Fruit fly (Drosophila melanogaster) whole organism, prepupa: ENCODE data around the gene Grip.
A peak's percentile ranks its signal among the peaks of the same experiment; 100 is the strongest.

Experiments
- CG11762 ChIP-seq: fragments of 200-800 bp; sonication (Bioruptor generic); optimal IDR thresholded peaks from 3 replicates; lab custom pipeline; 2016; ENCODE audit warnings: missing biosample characterization, missing genetic modification characterization; ENCODE audit not compliant: insufficient read depth
- CG16779 ChIP-seq: fragments of 200-800 bp; sonication (Bioruptor generic); optimal IDR thresholded peaks from 3 replicates; lab custom pipeline; 2017; ENCODE audit warnings: missing biosample characterization, mild to moderate bottlenecking, missing genetic modification characterization
- CG32006 ChIP-seq: fragments of 200-800 bp; sonication (Bioruptor generic); optimal IDR thresholded peaks from 3 replicates; lab custom pipeline; 2017; ENCODE audit warnings: missing biosample characterization, mild to moderate bottlenecking, missing genetic modification characterization
- CG6163 ChIP-seq: fragments of 200-800 bp; sonication (Bioruptor generic); IDR thresholded peaks from 3 replicates; pipeline ENCODE4 v1.3.6; 2022; ENCODE audit warnings: missing biosample characterization, missing genetic modification characterization
- CG6854 ChIP-seq: fragments of 200-800 bp; sonication (Bioruptor generic); optimal IDR thresholded peaks from 2 replicates; lab custom pipeline; 2017; ENCODE audit warnings: missing biosample characterization, mild to moderate bottlenecking, missing genetic modification characterization
- CG8319 ChIP-seq: fragments of 200-800 bp; sonication (Bioruptor generic); optimal IDR thresholded peaks from 3 replicates; lab custom pipeline; 2016; ENCODE audit warnings: missing biosample characterization, missing genetic modification characterization
- Eip93F ChIP-seq: fragments of 200-800 bp; sonication (Bioruptor generic); optimal IDR thresholded peaks from 2 replicates; lab custom pipeline; 2016; ENCODE audit warnings: missing biosample characterization, mild to moderate bottlenecking, missing genetic modification characterization
- Ets21C ChIP-seq: fragments of 200-800 bp; sonication (Bioruptor generic); optimal IDR thresholded peaks from 3 replicates; lab custom pipeline; 2016; ENCODE audit warnings: missing biosample characterization, missing genetic modification characterization
- OdsH ChIP-seq: fragments of 200-800 bp; sonication (Bioruptor generic); optimal IDR thresholded peaks from 3 replicates; lab custom pipeline; 2016; ENCODE audit warnings: missing biosample characterization, missing genetic modification characterization
- cyc ChIP-seq: fragments of 200-800 bp; sonication (Bioruptor generic); optimal IDR thresholded peaks from 3 replicates; lab custom pipeline; 2016; ENCODE audit warnings: missing biosample characterization, missing genetic modification characterization
- salr ChIP-seq, 2 experiments: fragments of 200-800 bp; sonication (Bioruptor generic); optimal IDR thresholded peaks; 3 replicates each; lab custom pipeline; 2016 to 2018; ENCODE audit warnings: missing biosample characterization in 2 of 2, missing genetic modification characterization in 2 of 2, mild to moderate bottlenecking in 1 of 2

DNA sequence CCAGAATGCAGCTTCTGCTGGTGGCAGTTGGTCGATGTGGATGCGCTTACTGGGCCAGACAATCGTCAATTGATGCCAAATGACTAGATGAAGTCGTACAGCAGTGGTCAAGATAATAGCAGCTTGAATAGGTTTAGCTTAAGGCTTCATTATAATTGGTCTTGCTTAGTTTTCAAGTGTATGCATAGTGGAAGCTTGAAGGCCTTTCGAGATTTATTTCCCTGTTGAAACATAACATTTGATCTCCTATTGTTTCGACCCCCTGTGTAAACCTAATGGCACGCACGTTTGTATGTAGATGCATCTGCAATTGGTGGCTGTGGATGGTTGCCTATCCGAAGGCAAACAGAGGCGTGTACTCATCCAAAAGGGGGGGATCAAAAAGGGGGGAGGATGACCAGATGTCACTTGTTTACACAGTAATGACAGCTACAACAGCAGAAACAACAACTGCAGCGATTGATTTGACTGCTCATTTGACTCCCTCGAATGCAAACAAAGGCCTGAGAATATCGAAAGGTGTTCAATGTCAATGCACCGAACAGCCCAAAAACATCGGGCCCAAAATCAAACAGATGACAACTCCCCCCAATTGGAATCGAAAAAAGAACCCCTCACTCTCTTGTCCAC lies 2.1 kb downstream of the Grip start:
- peak; percentile 56 for TF ChIP-seq OdsH (GFP tag; lab: Kevin White, UChicago)
- peak; percentile 91 for TF ChIP-seq CG6163 (GFP tag; lab: Robert Waterston, UW)
- TF ChIP-seq CG11762 (GFP tag; lab: Kevin White, UChicago): peak; percentile 29
- TF ChIP-seq CG6854 (GFP tag; lab: Kevin White, UChicago): no peak
- no peak for TF ChIP-seq Ets21C
- TF ChIP-seq CG32006 (GFP tag; lab: Kevin White, UChicago): peak; percentile 79
- peak; percentile 53 to 58 for TF ChIP-seq salr (GFP tag; optimal IDR thresholded peaks at IDR 0.05; lab: Kevin White, UChicago)
- no peak for TF ChIP-seq CG8319
- TF ChIP-seq CG16779 (tag; lab: Kevin White, UChicago): peak; percentile 28
- no peak for TF ChIP-seq cyc
- TF ChIP-seq Eip93F (GFP tag; lab: Kevin White, UChicago): no peak
